Worm (Caenorhabditis elegans) whole organism, early embryonic: ENCODE measurements around the gene srsx-9.

Experiments used
- F13C5.2 ChIP-seq: sonication (generic microtip); optimal IDR thresholded peaks from 2 replicates; lab custom pipeline; 2017; ENCODE audit warnings: mild to moderate bottlenecking, missing genetic modification characterization, inconsistent platforms, missing compliant biosample characterization
- aly-1 ChIP-seq: sonication (generic microtip); optimal IDR thresholded peaks from 2 replicates; lab custom pipeline; 2016; ENCODE audit warnings: missing genetic modification characterization, missing compliant biosample characterization
- ama-1 ChIP-seq: fragments of 150-350 bp; optimal IDR thresholded peaks from 2 replicates; lab custom pipeline; 2014
- ceh-36 ChIP-seq: sonication (generic microtip); optimal IDR thresholded peaks from 2 replicates; lab custom pipeline; 2016; ENCODE audit warnings: missing genetic modification characterization, inconsistent platforms, missing compliant biosample characterization
- ets-7 ChIP-seq: sonication (generic microtip); optimal IDR thresholded peaks from 2 replicates; lab custom pipeline; 2016; ENCODE audit warnings: missing genotype, missing genetic modification characterization, missing compliant biosample characterization
- flt-1 ChIP-seq: fragments of 200-800 bp; sonication (Bioruptor generic); IDR thresholded peaks from 2 replicates; pipeline ENCODE4 v1.3.6; 2022; ENCODE audit warnings: missing genetic modification characterization, missing compliant biosample characterization
- hmbx-1 ChIP-seq: sonication (generic microtip); optimal IDR thresholded peaks from 2 replicates; lab custom pipeline; 2016; ENCODE audit warnings: mild to moderate bottlenecking, missing genetic modification characterization, missing compliant biosample characterization
- hmg-4 ChIP-seq: fragments of 200-800 bp; sonication (Bioruptor generic); optimal IDR thresholded peaks from 2 replicates; lab custom pipeline; 2018; ENCODE audit warnings: mild to moderate bottlenecking, missing genetic modification characterization, missing compliant biosample characterization
- hnd-1 ChIP-seq: sonication (generic microtip); optimal IDR thresholded peaks from 2 replicates; lab custom pipeline; 2016; ENCODE audit warnings: missing genetic modification characterization, missing compliant biosample characterization
- pes-1 ChIP-seq: fragments of 200-800 bp; sonication (Bioruptor generic); IDR thresholded peaks from 2 replicates; pipeline ENCODE4 v1.3.6; 2022; ENCODE audit warnings: missing genetic modification reagents, missing genetic modification characterization, missing compliant biosample characterization
- tbx-11 ChIP-seq: fragments of 200-800 bp; sonication (Bioruptor generic); IDR thresholded peaks from 2 replicates; pipeline ENCODE4 v1.3.6; 2022; ENCODE audit warnings: missing genetic modification characterization, missing compliant biosample characterization

DNA sequence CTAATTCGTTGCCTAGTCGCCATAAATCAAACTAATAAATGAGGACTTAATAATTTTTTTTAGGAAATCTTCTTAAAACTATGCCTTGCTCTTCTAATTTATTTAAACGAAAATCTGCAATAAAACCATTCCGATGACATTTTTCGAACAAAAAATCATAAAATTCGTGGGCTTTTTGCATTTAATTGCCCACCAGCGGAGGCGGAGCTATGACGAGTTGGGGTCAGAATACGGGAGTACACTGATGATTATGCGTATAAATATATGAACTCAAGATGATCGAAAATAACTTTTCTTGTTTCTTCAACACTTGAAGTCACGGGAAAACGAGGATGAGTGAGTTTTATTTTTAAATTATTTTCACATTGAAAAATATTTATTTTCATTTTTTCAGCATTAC lies 38.4 kb downstream of the srsx-9 start, which contains the start of gene catp-2:
- TF ChIP-seq pes-1 (GFP tag; lab: Robert Waterston, UW): no peak
- no peak for TF ChIP-seq tbx-11
- TF ChIP-seq ama-1 (lab: Kevin White, UChicago): no peak
- no peak for TF ChIP-seq hmg-4 (GFP tag; lab: Kevin White, UChicago)
- no peak for TF ChIP-seq aly-1 (tag; lab: Kevin White, UChicago)
- no peak for TF ChIP-seq hnd-1
- TF ChIP-seq hmbx-1 (tag; lab: Kevin White, UChicago): no peak
- TF ChIP-seq ets-7 (tag; lab: Kevin White, UChicago): no peak
- TF ChIP-seq ceh-36 (tag; lab: Kevin White, UChicago): no peak
- no peak for TF ChIP-seq flt-1
- TF ChIP-seq F13C5.2 (tag; lab: Kevin White, UChicago): no peak
